Worm (Caenorhabditis elegans): ENCODE measurements around the gene bath-28.

- no peak for TF ChIP-seq mdl-1 (tag; optimal IDR thresholded peaks at IDR 0.05)
- TF ChIP-seq fos-1 (tag; optimal IDR thresholded peaks at IDR 0.05): no peak
- TF ChIP-seq lin-39 (tag; optimal IDR thresholded peaks at IDR 0.05): no peak
Measured at ce11 chrII:3297914-3298313, 46.9 kb downstream of the bath-28 start, which contains the start of gene btb-18.

All from whole organism, L1 larva.